Fruit fly (Drosophila melanogaster) whole organism, prepupa: ENCODE results near the gene CG7320.
A peak's percentile ranks its signal among the peaks of the same experiment; 100 is the strongest.

ENCODE experiments used
- Blimp-1 ChIP-seq: fragments of 200-800 bp; sonication (Bioruptor generic); optimal IDR thresholded peaks from 3 replicates; lab custom pipeline; 2017; ENCODE audit warnings: missing biosample characterization, missing genetic modification characterization, mild to moderate bottlenecking, moderate library complexity, missing genetic modification reagents
- CG10631 ChIP-seq: fragments of 200-800 bp; sonication (Bioruptor generic); optimal IDR thresholded peaks from 2 replicates; lab custom pipeline; 2016; ENCODE audit warnings: missing biosample characterization, missing genetic modification characterization
- CG11294 ChIP-seq: fragments of 200-800 bp; sonication (Bioruptor generic); IDR thresholded peaks from 2 replicates; pipeline ENCODE4 v1.3.6; 2022; ENCODE audit warnings: missing biosample characterization, missing genetic modification characterization
- CG11902 ChIP-seq: fragments of 200-800 bp; sonication (Bioruptor generic); optimal IDR thresholded peaks from 3 replicates; lab custom pipeline; 2016; ENCODE audit warnings: missing biosample characterization, missing genetic modification characterization
- CG15336 ChIP-seq: fragments of 200-800 bp; sonication (Bioruptor generic); IDR thresholded peaks from 2 replicates; pipeline ENCODE4 v1.3.6; 2022; ENCODE audit warnings: missing biosample characterization, missing genetic modification characterization
- CG3032 ChIP-seq: fragments of 200-800 bp; optimal IDR thresholded peaks from 2 replicates; lab custom pipeline; 2019; ENCODE audit warnings: missing biosample characterization, mild to moderate bottlenecking, missing genetic modification characterization, moderate library complexity
- CG32006 ChIP-seq: fragments of 200-800 bp; sonication (Bioruptor generic); optimal IDR thresholded peaks from 3 replicates; lab custom pipeline; 2017; ENCODE audit warnings: missing biosample characterization, mild to moderate bottlenecking, missing genetic modification characterization
- CG34406 ChIP-seq: fragments of 200-800 bp; sonication (Bioruptor generic); optimal IDR thresholded peaks from 3 replicates; lab custom pipeline; 2016; ENCODE audit warnings: missing biosample characterization, missing genetic modification characterization
- CG3919 ChIP-seq: fragments of 200-800 bp; sonication (Bioruptor generic); optimal IDR thresholded peaks from 3 replicates; lab custom pipeline; 2016; ENCODE audit warnings: missing biosample characterization, missing genetic modification characterization
- CG6163 ChIP-seq: fragments of 200-800 bp; sonication (Bioruptor generic); IDR thresholded peaks from 3 replicates; pipeline ENCODE4 v1.3.6; 2022; ENCODE audit warnings: missing biosample characterization, missing genetic modification characterization
- CG6792 ChIP-seq: fragments of 200-800 bp; sonication (Bioruptor generic); optimal IDR thresholded peaks from 3 replicates; lab custom pipeline; 2016; ENCODE audit warnings: missing biosample characterization, missing genetic modification characterization
- CG7368 ChIP-seq: fragments of 200-800 bp; sonication (Bioruptor generic); optimal IDR thresholded peaks from 3 replicates; lab custom pipeline; 2016; ENCODE audit warnings: missing biosample characterization, missing genetic modification characterization
- CG8119 ChIP-seq: fragments of 200-800 bp; sonication (Bioruptor generic); IDR thresholded peaks from 3 replicates; pipeline ENCODE4 v1.3.6; 2022; ENCODE audit warnings: missing biosample characterization, missing genetic modification characterization
- CG9139 ChIP-seq: fragments of 200-800 bp; sonication (Bioruptor generic); optimal IDR thresholded peaks from 3 replicates; lab custom pipeline; 2017; ENCODE audit warnings: missing biosample characterization, mild to moderate bottlenecking, missing genetic modification characterization
- Eip75B ChIP-seq: fragments of 200-800 bp; sonication (Bioruptor generic); optimal IDR thresholded peaks from 3 replicates; lab custom pipeline; 2016; ENCODE audit warnings: missing biosample characterization, missing genetic modification characterization
- Eip78C ChIP-seq: fragments of 200-800 bp; sonication (Bioruptor generic); peaks from one replicate; lab custom pipeline; 2016; ENCODE audit warnings: missing biosample characterization, missing genetic modification characterization
- Eip93F ChIP-seq: fragments of 200-800 bp; sonication (Bioruptor generic); optimal IDR thresholded peaks from 2 replicates; lab custom pipeline; 2016; ENCODE audit warnings: missing biosample characterization, mild to moderate bottlenecking, missing genetic modification characterization
- Ets96B ChIP-seq: fragments of 200-800 bp; optimal IDR thresholded peaks from 2 replicates; lab custom pipeline; 2019; ENCODE audit warnings: missing biosample characterization, mild to moderate bottlenecking, missing genetic modification characterization, moderate library complexity
- Gug ChIP-seq: fragments of 200-800 bp; sonication (Bioruptor generic); IDR thresholded peaks from 2 replicates; pipeline ENCODE4 v1.3.6; 2022; ENCODE audit warnings: missing biosample characterization, missing genetic modification characterization
- Smox ChIP-seq: fragments of 200-800 bp; sonication (Bioruptor generic); optimal IDR thresholded peaks from 3 replicates; lab custom pipeline; 2016; ENCODE audit warnings: missing biosample characterization, missing genetic modification characterization
- Sox102F ChIP-seq: fragments of 200-800 bp; sonication (Bioruptor generic); optimal IDR thresholded peaks from 2 replicates; lab custom pipeline; 2016; ENCODE audit warnings: missing biosample characterization, mild to moderate bottlenecking, missing genetic modification characterization
- Sox15 ChIP-seq: fragments of 200-800 bp; sonication (Bioruptor generic); optimal IDR thresholded peaks from 3 replicates; lab custom pipeline; 2016; ENCODE audit warnings: missing biosample characterization, missing genetic modification characterization
- dac ChIP-seq: fragments of 200-800 bp; sonication (Bioruptor generic); optimal IDR thresholded peaks from 2 replicates; lab custom pipeline; 2017; ENCODE audit warnings: missing biosample characterization, mild to moderate bottlenecking, missing genetic modification characterization
- dsx ChIP-seq: fragments of 200-800 bp; optimal IDR thresholded peaks from 3 replicates; lab custom pipeline; 2019; ENCODE audit warnings: missing biosample characterization, mild to moderate bottlenecking, missing genetic modification characterization, moderate library complexity; ENCODE audit not compliant: poor library complexity, severe bottlenecking
- eg ChIP-seq: fragments of 200-800 bp; sonication (Bioruptor generic); IDR thresholded peaks from 3 replicates; pipeline ENCODE4 v1.3.6; 2022; ENCODE audit warnings: missing biosample characterization, missing genetic modification characterization
- esn ChIP-seq: fragments of 200-800 bp; sonication (Bioruptor generic); optimal IDR thresholded peaks from 2 replicates; lab custom pipeline; 2016; ENCODE audit warnings: missing biosample characterization, mild to moderate bottlenecking, missing genetic modification characterization, moderate library complexity
- fd59A ChIP-seq: fragments of 200-800 bp; sonication (Bioruptor generic); optimal IDR thresholded peaks from 2 replicates; lab custom pipeline; 2017; ENCODE audit warnings: missing biosample characterization, mild to moderate bottlenecking, missing genetic modification characterization, missing genetic modification reagents
- fkh ChIP-seq: fragments of 200-800 bp; sonication (Bioruptor generic); optimal IDR thresholded peaks from 3 replicates; lab custom pipeline; 2017; ENCODE audit warnings: missing biosample characterization, mild to moderate bottlenecking, missing genetic modification characterization, moderate library complexity
- net ChIP-seq: fragments of 200-800 bp; sonication (Bioruptor generic); optimal IDR thresholded peaks from 3 replicates; lab custom pipeline; 2016; ENCODE audit warnings: missing biosample characterization, missing genetic modification characterization
- pdm3 ChIP-seq: fragments of 200-800 bp; sonication (Bioruptor generic); optimal IDR thresholded peaks from 3 replicates; lab custom pipeline; 2016; ENCODE audit warnings: missing biosample characterization, missing genetic modification characterization
- salr ChIP-seq, 2 experiments: fragments of 200-800 bp; sonication (Bioruptor generic); optimal IDR thresholded peaks; 3 replicates each; lab custom pipeline; 2016 to 2018; ENCODE audit warnings: missing biosample characterization in 2 of 2, missing genetic modification characterization in 2 of 2, mild to moderate bottlenecking in 1 of 2
- svp ChIP-seq: fragments of 200-800 bp; sonication (Bioruptor generic); peaks from one replicate; lab custom pipeline; 2016; ENCODE audit warnings: missing biosample characterization, missing genetic modification characterization
- topi ChIP-seq: fragments of 200-800 bp; sonication (Bioruptor generic); optimal IDR thresholded peaks from 3 replicates; lab custom pipeline; 2016; ENCODE audit warnings: missing biosample characterization, missing genetic modification characterization

CG7320 gene

DNA sequence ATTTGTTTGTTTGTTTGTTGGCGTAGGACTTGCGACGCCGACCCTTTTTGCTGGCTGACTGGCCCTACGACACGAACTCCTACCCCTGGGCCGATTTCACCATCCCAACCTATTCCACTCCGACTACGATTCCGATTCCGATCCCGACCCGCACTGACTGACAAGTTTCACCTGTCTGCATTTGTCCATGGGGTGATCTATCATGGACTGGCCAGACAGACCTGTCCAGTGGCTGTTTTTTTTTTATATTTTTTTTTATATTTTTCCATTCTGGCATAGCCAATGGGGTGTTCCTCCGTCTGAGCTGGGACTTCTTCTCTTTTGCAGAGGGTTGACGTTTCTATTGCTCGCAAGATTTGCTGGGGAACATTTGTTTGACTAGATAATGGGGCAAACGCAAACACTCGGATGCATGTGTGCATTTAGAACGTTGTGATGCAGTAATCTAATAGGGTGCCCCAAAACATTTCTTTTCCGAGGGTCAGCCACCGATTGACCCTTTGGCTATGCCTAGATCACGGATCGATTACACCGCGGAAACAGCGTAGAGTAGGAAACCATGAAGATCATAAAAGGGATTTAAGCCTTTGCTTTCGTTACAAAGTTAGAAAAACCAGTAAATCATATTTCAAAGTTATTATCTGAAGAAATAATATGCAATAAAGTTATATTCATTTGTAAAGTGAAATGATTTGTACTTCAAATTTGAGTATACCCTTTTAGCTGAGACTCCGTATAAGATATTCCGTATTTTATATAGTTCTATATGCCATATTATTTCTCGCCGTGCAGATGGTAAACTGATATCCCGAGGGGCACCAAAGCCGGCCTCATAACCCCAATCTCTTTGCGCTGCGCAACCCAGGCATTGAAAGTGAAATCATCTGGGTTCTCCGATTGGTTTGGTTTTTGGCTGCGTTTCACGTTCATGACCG lies 24.4 kb downstream of the CG7320 start (continued):
- TF ChIP-seq eg (GFP tag; lab: Robert Waterston, UW) (no peak), dac (GFP tag; lab: Kevin White, UChicago) (no peak), CG34406 (GFP tag; lab: Kevin White, UChicago) (no peak), CG3032 (tag; lab: Kevin White, UChicago) (no peak)

DNA sequence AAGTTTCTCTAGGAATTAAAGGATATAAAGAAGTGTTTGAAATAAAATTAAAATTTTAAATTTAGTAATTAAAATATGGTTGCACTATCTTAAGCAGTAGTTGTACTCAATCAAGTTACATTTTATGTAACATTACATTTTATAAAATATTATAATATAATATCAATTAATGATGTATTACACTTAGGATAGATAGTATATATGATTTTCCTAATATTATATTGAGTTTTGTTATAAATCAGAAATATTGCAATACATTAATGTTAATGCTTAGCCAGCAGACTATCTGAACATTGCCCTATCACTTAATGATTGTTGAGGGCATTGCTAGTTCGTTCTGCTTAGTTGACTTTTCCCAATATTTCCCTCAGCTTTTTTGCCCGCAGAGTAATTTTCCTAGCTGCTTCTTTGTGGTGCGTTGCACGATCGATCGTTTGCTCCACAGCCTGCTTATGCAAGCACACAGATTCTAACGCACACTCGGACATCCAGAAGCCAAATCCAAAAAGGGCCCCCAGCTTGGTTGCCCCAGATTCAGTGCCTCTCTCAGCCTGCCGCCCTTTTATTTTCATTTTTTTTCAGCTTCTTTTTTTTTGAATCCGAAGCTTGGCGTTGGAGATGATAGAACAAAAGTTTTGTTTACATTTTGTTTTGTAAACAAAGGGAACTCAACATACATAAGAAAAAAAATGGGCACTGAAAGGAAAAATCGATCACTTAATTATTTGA lies 25.6 kb downstream of the CG7320 start:
- TF ChIP-seq CG32006 (GFP tag; lab: Kevin White, UChicago) (peak; percentile 1), CG6792 (GFP tag; lab: Kevin White, UChicago) (no peak), CG6163 (0 out of 3 replicates have a peak, but pooled peaks have one; percentile 22), pdm3 (GFP tag; lab: Kevin White, UChicago) (no peak)

- no peak for TF ChIP-seq dsx (GFP tag; lab: Kevin White, UChicago)
- no peak for TF ChIP-seq CG34406 (GFP tag; lab: Kevin White, UChicago)
- TF ChIP-seq Eip75B (GFP tag; lab: Kevin White, UChicago), result no peak
- TF ChIP-seq svp, result no peak
- no peak for TF ChIP-seq CG3919 (GFP tag; lab: Kevin White, UChicago)
- no peak for TF ChIP-seq fd59A (GFP tag; lab: Kevin White, UChicago)
- TF ChIP-seq CG9139, result no peak
Observed at dm6 chr3L:18227411-18227716, 26.1 kb downstream of the CG7320 start.

dm6 chr3L:18228527-18228926 lies 27.2 kb downstream of the CG7320 start:
- TF ChIP-seq CG10631 (no peak), salr (GFP tag; optimal IDR thresholded peaks at IDR 0.05; lab: Kevin White, UChicago) (no peak), CG8119 (GFP tag; lab: Robert Waterston, UW) (no peak), fd59A (GFP tag; lab: Kevin White, UChicago) (no peak), CG15336 (no peak), Blimp-1 (no peak), CG11902 (GFP tag; lab: Kevin White, UChicago) (no peak), Eip93F (no peak), Ets96B (no peak), Sox102F (GFP tag; lab: Kevin White, UChicago) (no peak), Gug (no peak), esn (GFP tag; lab: Kevin White, UChicago) (no peak), CG11294 (GFP tag; lab: Robert Waterston, UW) (no peak), CG7368 (no peak), dsx (GFP tag; lab: Kevin White, UChicago) (no peak), net (GFP tag; lab: Kevin White, UChicago) (no peak), Sox15 (no peak), topi (GFP tag; lab: Kevin White, UChicago) (no peak)

DNA sequence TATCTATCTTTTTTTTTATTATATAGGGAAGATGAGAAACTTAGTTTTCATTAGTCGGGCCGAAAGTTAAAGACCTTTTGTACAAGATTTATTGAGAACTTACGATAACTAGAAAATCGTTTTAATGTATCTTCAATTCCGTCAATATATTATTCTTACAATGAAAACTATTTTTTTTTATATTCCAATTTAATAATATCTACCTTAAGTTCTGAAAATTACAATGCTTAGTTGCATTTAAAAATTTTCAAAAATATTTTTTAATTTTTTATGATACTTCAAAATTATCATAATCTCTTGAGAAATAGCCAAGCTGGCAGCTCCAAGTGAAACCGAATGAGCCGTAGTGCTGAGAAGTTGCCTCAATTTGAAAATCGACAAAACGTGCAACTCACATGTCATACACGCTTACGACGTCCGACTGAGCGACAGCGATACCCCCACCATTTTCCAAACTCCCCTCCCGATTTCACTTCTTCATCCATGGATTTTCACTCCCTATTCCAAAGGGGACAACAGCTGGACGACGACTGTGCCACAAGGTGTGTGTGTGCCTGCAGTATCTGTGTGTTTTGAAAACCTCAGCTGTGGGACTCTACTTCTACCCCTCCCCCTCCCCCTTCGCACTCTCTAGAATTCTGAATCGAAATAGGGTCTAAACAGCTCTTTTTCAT lies 27.8 kb downstream of the CG7320 start:
- TF ChIP-seq CG3919 (GFP tag; lab: Kevin White, UChicago), result no peak
- TF ChIP-seq Smox (GFP tag; lab: Kevin White, UChicago), result no peak
- peak; percentile 28 for TF ChIP-seq Eip78C (GFP tag; lab: Kevin White, UChicago)
- peak; percentile 6 for TF ChIP-seq fkh (GFP tag; lab: Kevin White, UChicago)
- TF ChIP-seq, all 60 proteins: peak for 2
